Fruit fly (Drosophila melanogaster) S2 (cell line): ENCODE results near the gene CG42323.

Source experiments
- CG8478 ChIP-seq: fragments of >200 bp; optimal IDR thresholded peaks from 2 replicates; lab custom pipeline; 2018
- CTCF ChIP-seq, 2 experiments: fragments of >200 bp; optimal IDR thresholded peaks; 2 replicates each; lab custom pipeline; 2018

- no peak for TF ChIP-seq CG8478 (lab: Kevin White, UChicago)
- TF ChIP-seq CTCF (optimal IDR thresholded peaks at IDR 0.05; lab: Kevin White, UChicago) = no peak
Measured at dm6 chrX:18405567-18406059, 16.6 kb upstream of the CG42323 start.
